Worm (Caenorhabditis elegans): ENCODE data around the gene ndab-1.

Gene ndab-1

DNA sequence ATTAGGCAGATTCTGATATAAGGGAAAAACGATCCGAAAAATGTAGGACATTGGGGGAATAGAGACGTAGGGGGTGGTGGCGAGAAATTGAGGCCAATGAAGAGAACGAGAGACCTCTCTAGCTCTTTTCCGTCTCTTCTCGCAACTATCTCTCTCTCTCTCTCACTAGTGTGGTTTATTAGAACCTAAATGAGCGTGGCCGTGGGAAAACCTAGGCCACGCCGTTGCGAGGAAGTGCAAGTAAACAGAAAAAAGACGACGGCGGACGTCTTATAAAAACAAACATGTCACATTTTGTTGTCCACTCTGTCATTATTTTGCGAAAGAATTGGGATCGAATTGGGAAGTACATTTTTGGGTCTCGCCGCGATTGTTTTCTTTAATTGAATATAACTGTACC lies 45.5 kb downstream of the ndab-1 start:
- TF ChIP-seq hlh-1 (tag; optimal IDR thresholded peaks at IDR 0.05) (no peak), elt-3 (tag; optimal IDR thresholded peaks at IDR 0.05) (no peak), lsy-2 (tag; optimal IDR thresholded peaks at IDR 0.05) (peak; percentile 72), blmp-1 (tag; optimal IDR thresholded peaks at IDR 0.05) (no peak), flh-1 (GFP tag; optimal IDR thresholded peaks at IDR 0.05) (no peak), drap-1 (GFP tag; optimal IDR thresholded peaks at IDR 0.05) (peak; percentile 32), ces-1 (GFP tag; optimal IDR thresholded peaks at IDR 0.05) (peak; percentile 93), cnd-1 (tag; optimal IDR thresholded peaks at IDR 0.05) (peak; percentile 42), nhr-12 (tag; optimal IDR thresholded peaks at IDR 0.05) (no peak), unc-62 (GFP tag; optimal IDR thresholded peaks at IDR 0.05) (peak; percentile 34), nhr-76 (tag; optimal IDR thresholded peaks at IDR 0.05) (no peak), nhr-2 (tag; optimal IDR thresholded peaks at IDR 0.05) (peak; percentile 3), elt-1 (tag; optimal IDR thresholded peaks at IDR 0.05; ENCODE audit: borderline replicate concordance, insufficient read depth) (no peak), M03D4.4 (tag; optimal IDR thresholded peaks at IDR 0.05) (no peak), snpc-4 (tag; optimal IDR thresholded peaks at IDR 0.05) (no peak), sem-2 (GFP tag; optimal IDR thresholded peaks at IDR 0.05) (no peak), ztf-11 (tag; optimal IDR thresholded peaks at IDR 0.05) (no peak), ceh-83 (GFP tag; optimal IDR thresholded peaks at IDR 0.05) (no peak), mab-5 (tag; optimal IDR thresholded peaks at IDR 0.05) (no peak), lin-32 (GFP tag; optimal IDR thresholded peaks at IDR 0.05) (no peak), nhr-237 (tag; optimal IDR thresholded peaks at IDR 0.05) (peak; percentile 75), sptf-1 (tag; optimal IDR thresholded peaks at IDR 0.05) (peak; percentile 68), lin-13 (tag; optimal IDR thresholded peaks at IDR 0.05) (peak; percentile 65), mls-2 (tag; optimal IDR thresholded peaks at IDR 0.05) (peak; percentile 33), unc-39 (tag; optimal IDR thresholded peaks at IDR 0.05) (no peak), ceh-43 (GFP tag; optimal IDR thresholded peaks at IDR 0.05) (no peak), bed-3 (GFP tag; optimal IDR thresholded peaks at IDR 0.05) (no peak), zip-8 (tag; optimal IDR thresholded peaks at IDR 0.05) (no peak), nhr-28 (tag; optimal IDR thresholded peaks at IDR 0.05) (no peak), ham-2 (GFP tag; optimal IDR thresholded peaks at IDR 0.05) (no peak), tbx-8 (GFP tag; optimal IDR thresholded peaks at IDR 0.05) (no peak), pha-4 (tag; optimal IDR thresholded peaks at IDR 0.05) (peak; percentile 82), ceh-39 (tag; optimal IDR thresholded peaks at IDR 0.05) (no peak), mep-1 (tag; optimal IDR thresholded peaks at IDR 0.05) (peak; percentile 28), unc-120 (tag; optimal IDR thresholded peaks at IDR 0.05; ENCODE audit: poor library complexity, severe bottlenecking) (peak; percentile 88)

DNA sequence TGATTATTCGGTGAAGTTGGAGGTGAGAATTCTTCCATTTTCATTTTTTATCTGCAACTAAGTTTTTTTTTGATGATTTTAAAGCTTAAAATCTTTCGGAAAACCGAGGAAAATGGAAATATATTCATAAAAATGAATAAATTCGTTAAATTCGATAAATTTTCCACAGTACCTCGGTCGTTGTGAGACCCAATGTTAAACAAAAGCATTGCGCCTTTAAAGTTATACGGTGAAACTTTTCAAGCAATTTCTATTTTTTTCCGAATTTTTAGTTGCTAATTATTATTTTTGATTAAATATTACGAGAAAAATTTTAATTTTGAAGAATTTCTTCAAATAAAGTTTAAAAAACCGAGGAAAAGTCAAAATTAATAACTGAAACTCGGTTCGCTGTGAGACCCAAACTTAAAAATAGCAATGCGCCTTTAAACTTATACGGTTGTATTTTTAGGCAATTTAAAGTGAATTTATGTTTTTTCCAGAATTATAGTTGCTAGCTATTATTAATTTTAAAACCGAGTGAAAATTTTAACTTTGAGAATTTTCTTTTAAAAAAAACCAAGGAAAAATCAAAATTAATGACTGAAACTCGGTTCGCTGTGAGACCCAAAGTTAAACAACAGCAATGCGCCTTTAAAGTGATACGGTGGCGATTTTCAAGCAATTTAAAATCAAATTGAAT lies 46.1 kb downstream of the ndab-1 start, which contains the start of gene taf-12:
Gene taf-12 (minus strand): TSS at position 51 of the 682 bp plus-strand sequence.
- TF ChIP-seq unc-39 (tag; optimal IDR thresholded peaks at IDR 0.05) (no peak), nhr-28 (tag; optimal IDR thresholded peaks at IDR 0.05) (no peak), lsy-2 (tag; optimal IDR thresholded peaks at IDR 0.05) (no peak), blmp-1 (tag; optimal IDR thresholded peaks at IDR 0.05) (no peak), tbx-8 (GFP tag; optimal IDR thresholded peaks at IDR 0.05) (no peak), ceh-39 (tag; optimal IDR thresholded peaks at IDR 0.05) (no peak), hlh-1 (tag; optimal IDR thresholded peaks at IDR 0.05) (no peak), nhr-76 (tag; optimal IDR thresholded peaks at IDR 0.05) (no peak), ham-2 (GFP tag; optimal IDR thresholded peaks at IDR 0.05) (no peak), lin-13 (tag; optimal IDR thresholded peaks at IDR 0.05) (no peak)

DNA sequence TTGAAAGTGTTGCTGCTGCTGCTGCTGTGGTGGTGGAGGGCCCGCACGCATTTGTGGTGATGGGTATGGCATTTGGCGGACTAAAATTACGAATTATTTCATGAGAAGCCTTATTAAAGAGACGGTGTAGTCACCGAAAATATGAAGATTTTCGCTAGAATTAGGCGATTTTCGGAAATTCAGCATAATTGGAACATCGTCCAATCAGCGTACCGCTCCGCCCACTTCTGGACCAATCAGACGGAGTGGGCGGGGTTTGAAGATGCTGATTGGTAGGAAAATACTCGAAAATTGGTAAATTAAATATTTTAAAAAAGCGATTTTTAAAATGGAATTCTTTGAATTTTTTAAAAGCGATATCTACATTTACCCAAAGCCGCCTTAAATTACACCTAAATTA lies 49.4 kb downstream of the ndab-1 start:
- no peak for TF ChIP-seq blmp-1 (tag; optimal IDR thresholded peaks at IDR 0.05)
- TF ChIP-seq ztf-11 (tag; optimal IDR thresholded peaks at IDR 0.05): no peak
- TF ChIP-seq flh-1 (GFP tag; optimal IDR thresholded peaks at IDR 0.05): no peak
- no peak for TF ChIP-seq cnd-1 (tag; optimal IDR thresholded peaks at IDR 0.05)
- no peak for TF ChIP-seq elt-3 (tag; optimal IDR thresholded peaks at IDR 0.05)
- TF ChIP-seq sptf-1 (tag; optimal IDR thresholded peaks at IDR 0.05): no peak
- TF ChIP-seq unc-120 (tag; optimal IDR thresholded peaks at IDR 0.05; ENCODE audit: poor library complexity, severe bottlenecking): no peak
- TF ChIP-seq mep-1 (tag; optimal IDR thresholded peaks at IDR 0.05): no peak

Measured in whole organism, mixed stage, embryonic.